Worm (Caenorhabditis elegans): ENCODE results near the gene afmd-1.
A peak's percentile ranks its signal among the peaks of the same experiment; 100 is the strongest.
"Not testable (repeated sequence)": the region's sequence is repeated elsewhere in the genome, so short reads cannot be mapped to it uniquely, and the experiment has no call there.

The afmd-1 gene

ce11 chrIV:7242220-7242789, 1.7 kb upstream of the afmd-1 start, which contains the start of gene gstk-2 (continued):
- TF ChIP-seq lin-13 (GFP tag; optimal IDR thresholded peaks at IDR 0.05) = no peak
- peak; percentile 56 for TF ChIP-seq unc-130 (tag; optimal IDR thresholded peaks at IDR 0.05)
- TF ChIP-seq aly-2 (tag; optimal IDR thresholded peaks at IDR 0.05) = no peak
- TF ChIP-seq sptf-1 (tag; optimal IDR thresholded peaks at IDR 0.05) = no peak
- peak; percentile 12 for TF ChIP-seq nhr-85 (tag)
- no peak for TF ChIP-seq tlp-1 (tag; optimal IDR thresholded peaks at IDR 0.05)
- no peak for TF ChIP-seq elt-3 (tag; optimal IDR thresholded peaks at IDR 0.05)
- peak in 1 of 2 experiments; percentile 10 for TF ChIP-seq lin-35 (GFP tag; optimal IDR thresholded peaks at IDR 0.05)
- TF ChIP-seq lir-3 (tag; optimal IDR thresholded peaks at IDR 0.05; ENCODE audit: poor library complexity) = no peak
- no peak for TF ChIP-seq ceh-82 (tag; optimal IDR thresholded peaks at IDR 0.05)

DNA sequence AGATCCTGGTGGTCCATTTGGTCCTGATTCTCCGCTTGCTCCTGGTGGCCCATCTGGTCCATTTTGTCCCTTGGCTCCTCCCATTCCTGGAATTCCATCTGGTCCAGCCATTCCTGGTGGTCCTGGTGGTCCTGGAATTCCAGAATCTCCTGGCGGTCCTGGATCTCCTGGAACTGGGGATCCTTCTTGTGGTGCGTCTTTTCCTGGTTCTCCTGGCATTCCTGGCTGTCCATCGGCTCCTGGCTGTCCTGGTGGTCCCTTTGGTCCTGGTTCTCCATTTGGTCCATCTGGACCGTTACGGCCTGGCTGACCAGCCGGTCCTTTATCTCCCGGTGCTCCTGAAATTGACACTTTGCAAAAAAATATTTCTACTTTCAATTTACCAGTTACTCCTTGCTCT, 1.6 kb downstream of the afmd-1 start:
- TF ChIP-seq nhr-76 (tag; optimal IDR thresholded peaks at IDR 0.05) (no peak), lin-14 (GFP tag; optimal IDR thresholded peaks at IDR 0.05) (no peak)

- no peak for TF ChIP-seq fkh-4 (tag; optimal IDR thresholded peaks at IDR 0.05; ENCODE audit: borderline replicate concordance)
- TF ChIP-seq efl-1 (optimal IDR thresholded peaks at IDR 0.05) = no peak
- TF ChIP-seq efl-1 (GFP tag; optimal IDR thresholded peaks at IDR 0.05 in 1 of 2) = peak in 1 of 2 experiments; percentile 39
These were observed 2.5 kb downstream of the afmd-1 start, which contains the start of gene col-114 for ce11 chrIV:7246553-7246952. col-114 (minus strand) TSS chrIV:7246653.

DNA sequence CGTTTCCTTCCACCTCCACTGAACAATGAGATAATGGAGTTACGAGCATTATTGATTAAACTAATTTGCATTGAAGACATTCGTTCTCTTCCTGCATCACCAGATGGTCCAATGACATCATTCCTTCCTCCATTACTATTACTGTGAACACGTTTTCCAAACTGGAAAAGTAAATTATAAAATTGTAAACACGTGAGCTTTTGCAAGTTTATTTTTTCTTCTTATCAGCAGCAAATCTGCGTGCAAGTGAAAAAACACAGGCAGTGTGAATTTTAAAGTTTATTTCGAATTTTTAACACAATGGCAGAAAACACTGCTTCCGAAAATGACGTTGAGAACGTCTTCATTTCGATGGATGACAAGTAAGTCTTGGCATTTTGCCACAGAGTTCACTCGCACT, 3.2 kb downstream of the afmd-1 start, which contains the start of gene D2024.1:
TSS of gene D2024.1 (plus strand) at position 301 of the 400 bp plus-strand sequence.
- TF ChIP-seq nhr-77, sptf-1, skn-1 (tag; optimal IDR thresholded peaks at IDR 0.05): not testable (repeated sequence)

- TF ChIP-seq lin-14 (GFP tag; optimal IDR thresholded peaks at IDR 0.05) = no peak
- no peak for TF ChIP-seq egl-27 (tag; optimal IDR thresholded peaks at IDR 0.05)
- no peak for TF ChIP-seq isw-1 (GFP tag; IDR thresholded peaks at IDR 0.05)
- TF ChIP-seq ztf-11 (tag; optimal IDR thresholded peaks at IDR 0.05) = no peak
- no peak for TF ChIP-seq xbp-1 (tag; optimal IDR thresholded peaks at IDR 0.05)
- no peak for TF ChIP-seq nhr-85 (tag)
- no peak for TF ChIP-seq ets-5 (GFP tag; IDR thresholded peaks at IDR 0.05)
- no peak for TF ChIP-seq vab-15 (tag; optimal IDR thresholded peaks at IDR 0.05)
- TF ChIP-seq egl-13 (tag; optimal IDR thresholded peaks at IDR 0.05) = no peak
- TF ChIP-seq lsy-2 (tag; optimal IDR thresholded peaks at IDR 0.05) = no peak
- TF ChIP-seq nhr-90 (tag; optimal IDR thresholded peaks at IDR 0.05; ENCODE audit: poor library complexity) = no peak
- no peak for TF ChIP-seq nhr-76 (tag; optimal IDR thresholded peaks at IDR 0.05)
- no peak for TF ChIP-seq lin-13 (GFP tag; optimal IDR thresholded peaks at IDR 0.05)
- TF ChIP-seq dsc-1 (tag; optimal IDR thresholded peaks at IDR 0.05) = no peak
- TF ChIP-seq hlh-17 (GFP tag; optimal IDR thresholded peaks at IDR 0.05; ENCODE audit: borderline replicate concordance) = no peak
- no peak for TF ChIP-seq mab-9 (GFP tag; IDR thresholded peaks at IDR 0.05)
These were observed 6.1 kb downstream of the afmd-1 start, which contains the start of gene D2024.18 for ce11 chrIV:7250158-7250557. D2024.18 (plus strand) TSS chrIV:7250458.

- TF ChIP-seq egl-27 (tag; optimal IDR thresholded peaks at IDR 0.05) (no peak), hlh-4 (tag; optimal IDR thresholded peaks at IDR 0.05) (no peak), rnt-1 (tag; optimal IDR thresholded peaks at IDR 0.05) (peak; percentile 9), pax-3 (tag; optimal IDR thresholded peaks at IDR 0.05) (no peak), snpc-4 (tag; optimal IDR thresholded peaks at IDR 0.05) (peak; percentile 74)
These were observed 9.2 kb downstream of the afmd-1 start for ce11 chrIV:7253271-7253670.
